Fruit fly (Drosophila melanogaster) whole organism, embryonic: Measurements from ENCODE around the gene HisCl1.
A peak's percentile ranks its signal among the peaks of the same experiment; 100 is the strongest.

Source experiments
- Atf6 ChIP-seq: fragments of 200-800 bp; sonication (Bioruptor generic); IDR thresholded peaks from 2 replicates; pipeline ENCODE4 v1.3.6; 2022; ENCODE audit warnings: missing biosample characterization, missing genetic modification characterization
- Awh ChIP-seq: fragments of 200-800 bp; sonication (Bioruptor generic); IDR thresholded peaks from 2 replicates; pipeline ENCODE4, ENCODE4 v1.3.6; 2022; ENCODE audit warnings: missing biosample characterization, missing genetic modification characterization
- C15 ChIP-seq: fragments of 200-800 bp; sonication (Bioruptor generic); IDR thresholded peaks from 3 replicates; pipeline ENCODE4 v1.3.6; 2022; ENCODE audit warnings: missing biosample characterization, missing genetic modification characterization
- CG10979 ChIP-seq: fragments of 200-800 bp; sonication (Bioruptor generic); optimal IDR thresholded peaks from 2 replicates; lab custom pipeline; 2018; ENCODE audit warnings: missing biosample characterization, mild to moderate bottlenecking, missing genetic modification characterization, moderate library complexity
- CG12659 ChIP-seq: fragments of 200-800 bp; sonication (Bioruptor generic); optimal IDR thresholded peaks from 3 replicates; lab custom pipeline; 2017; ENCODE audit warnings: mild to moderate bottlenecking, missing biosample characterization, missing genetic modification reagents, missing genetic modification characterization
- CG15011 ChIP-seq: fragments of 200-800 bp; sonication (Bioruptor generic); optimal IDR thresholded peaks from 3 replicates; lab custom pipeline; 2018; ENCODE audit warnings: missing biosample characterization, mild to moderate bottlenecking, missing genetic modification characterization
- CG15601 ChIP-seq: fragments of 200-800 bp; sonication (Bioruptor generic); optimal IDR thresholded peaks from 3 replicates; lab custom pipeline; 2019; ENCODE audit warnings: missing biosample characterization, mild to moderate bottlenecking, missing genetic modification characterization, moderate library complexity
- CG17802 ChIP-seq: fragments of 200-800 bp; sonication (Bioruptor generic); optimal IDR thresholded peaks from 2 replicates; lab custom pipeline; 2018; ENCODE audit warnings: missing biosample characterization, mild to moderate bottlenecking, missing genetic modification characterization, moderate library complexity
- CG1792 ChIP-seq: fragments of 200-800 bp; sonication (Bioruptor generic); optimal IDR thresholded peaks from 2 replicates; lab custom pipeline; 2016; ENCODE audit warnings: missing biosample characterization, missing genetic modification characterization
- CG18262 ChIP-seq: fragments of 200-800 bp; optimal IDR thresholded peaks from 3 replicates; lab custom pipeline; 2019; ENCODE audit warnings: missing biosample characterization, mild to moderate bottlenecking, missing genetic modification characterization, moderate library complexity
- CG18619 ChIP-seq: fragments of 200-800 bp; sonication (Bioruptor generic); optimal IDR thresholded peaks from 3 replicates; lab custom pipeline; 2017; ENCODE audit warnings: missing biosample characterization, mild to moderate bottlenecking, missing genetic modification characterization
- CG4707 ChIP-seq: fragments of 200-800 bp; sonication (Bioruptor generic); optimal IDR thresholded peaks from 2 replicates; lab custom pipeline; 2018; ENCODE audit warnings: missing biosample characterization, mild to moderate bottlenecking, missing genetic modification characterization, moderate library complexity
- CG4820 ChIP-seq: fragments of 200-800 bp; sonication (Bioruptor generic); optimal IDR thresholded peaks from 3 replicates; lab custom pipeline; 2016; ENCODE audit warnings: missing biosample characterization, missing genetic modification characterization
- CG7372 ChIP-seq: fragments of 200-800 bp; sonication (Bioruptor generic); IDR thresholded peaks from 2 replicates; pipeline ENCODE4 v1.3.6; 2022; ENCODE audit warnings: missing biosample characterization, missing genetic modification characterization
- CG7839 ChIP-seq: fragments of 200-800 bp; sonication (Bioruptor generic); optimal IDR thresholded peaks from 3 replicates; lab custom pipeline; 2018; ENCODE audit warnings: missing biosample characterization, mild to moderate bottlenecking, missing genetic modification characterization, moderate library complexity
- CG8290 ChIP-seq, 3 experiments: fragments of 200-800 bp; sonication (Bioruptor generic); optimal IDR thresholded peaks; 2 replicates each; lab custom pipeline; 2016 to 2019; ENCODE audit warnings: missing biosample characterization in 3 of 3, missing genetic modification characterization in 3 of 3, mild to moderate bottlenecking in 2 of 3, moderate library complexity in 1 of 3
- CG8478 ChIP-seq: fragments of >200 bp; optimal IDR thresholded peaks from 2 replicates; lab custom pipeline; 2018
- CG8944 ChIP-seq: fragments of 200-800 bp; sonication (Bioruptor generic); optimal IDR thresholded peaks from 3 replicates; lab custom pipeline; 2016; ENCODE audit warnings: missing biosample characterization, missing genetic modification characterization
- CkIIα-i1 ChIP-seq: fragments of 200-800 bp; sonication (Bioruptor generic); IDR thresholded peaks from 2 replicates; pipeline ENCODE4 v1.3.6; 2022; ENCODE audit warnings: missing biosample characterization, missing genetic modification characterization
- CrebB ChIP-seq: fragments of 200-800 bp; sonication (Bioruptor generic); optimal IDR thresholded peaks from 3 replicates; lab custom pipeline; 2018; ENCODE audit warnings: missing biosample characterization, mild to moderate bottlenecking, missing genetic modification characterization
- Dip2 ChIP-seq: fragments of 200-800 bp; sonication (Bioruptor generic); IDR thresholded peaks from 2 replicates; pipeline ENCODE4 v1.3.6; 2022; ENCODE audit warnings: missing biosample characterization, missing genetic modification characterization
- Ets65A ChIP-seq: fragments of 200-800 bp; sonication (Bioruptor generic); peaks from one replicate; lab custom pipeline; 2016; ENCODE audit warnings: missing biosample characterization, missing genetic modification characterization
- H2.0 ChIP-seq: fragments of 200-800 bp; sonication (Bioruptor generic); IDR thresholded peaks from 2 replicates; pipeline ENCODE4 v1.3.6; 2022; ENCODE audit warnings: missing biosample characterization, missing genetic modification characterization
- HmgD ChIP-seq: fragments of 200-800 bp; sonication (Bioruptor generic); optimal IDR thresholded peaks from 3 replicates; lab custom pipeline; 2016; ENCODE audit warnings: missing biosample characterization, missing genetic modification characterization
- Hmr ChIP-seq: fragments of 200-800 bp; sonication (Bioruptor generic); optimal IDR thresholded peaks from 3 replicates; lab custom pipeline; 2017; ENCODE audit warnings: mild to moderate bottlenecking, missing biosample characterization, missing genetic modification reagents, missing genetic modification characterization
- Mad ChIP-seq: fragments of 200-800 bp; sonication (Bioruptor generic); optimal IDR thresholded peaks from 2 replicates; lab custom pipeline; 2016; ENCODE audit warnings: missing biosample characterization, missing genetic modification characterization
- Meics ChIP-seq: fragments of 200-800 bp; sonication (Bioruptor generic); optimal IDR thresholded peaks from 2 replicates; lab custom pipeline; 2017; ENCODE audit warnings: missing biosample characterization, mild to moderate bottlenecking, missing genetic modification characterization
- Nf-YC ChIP-seq: fragments of 200-800 bp; optimal IDR thresholded peaks from 3 replicates; lab custom pipeline; 2019; ENCODE audit warnings: missing biosample characterization, mild to moderate bottlenecking, missing genetic modification characterization, moderate library complexity
- Ravus ChIP-seq: fragments of 200-800 bp; sonication (Bioruptor generic); IDR thresholded peaks from 2 replicates; pipeline ENCODE4 v1.3.6; 2022; ENCODE audit warnings: missing biosample characterization, missing genetic modification characterization
- Side ChIP-seq: fragments of 200-800 bp; sonication (Bioruptor generic); optimal IDR thresholded peaks from 2 replicates; lab custom pipeline; 2016; ENCODE audit warnings: missing biosample characterization, missing genetic modification characterization
- Spps ChIP-seq: fragments of 200-800 bp; sonication (Bioruptor generic); optimal IDR thresholded peaks from 2 replicates; lab custom pipeline; 2018; ENCODE audit warnings: missing biosample characterization, mild to moderate bottlenecking, missing genetic modification characterization
- ash1 ChIP-seq: fragments of 200-800 bp; sonication (Bioruptor generic); optimal IDR thresholded peaks from 2 replicates; lab custom pipeline; 2018; ENCODE audit warnings: missing biosample characterization, mild to moderate bottlenecking, missing genetic modification characterization
- bcd ChIP-seq: fragments of 200-800 bp; sonication (Bioruptor generic); optimal IDR thresholded peaks from 2 replicates; lab custom pipeline; 2017; ENCODE audit warnings: missing biosample characterization, mild to moderate bottlenecking, missing genetic modification characterization
- crp ChIP-seq, 2 experiments: fragments of 200-800 bp; sonication (Bioruptor generic); optimal IDR thresholded peaks; 2 replicates in 1 of 2; 3 replicates in 1 of 2; lab custom pipeline; 2017; ENCODE audit warnings: missing biosample characterization in 2 of 2, missing genetic modification characterization in 2 of 2, mild to moderate bottlenecking in 1 of 2, moderate library complexity in 1 of 2
- dmrt11E ChIP-seq: fragments of 200-800 bp; sonication (Bioruptor generic); optimal IDR thresholded peaks from 3 replicates; lab custom pipeline; 2018; ENCODE audit warnings: missing biosample characterization, mild to moderate bottlenecking, missing genetic modification characterization, moderate library complexity
- hbn ChIP-seq: fragments of 200-800 bp; sonication (Bioruptor generic); IDR thresholded peaks from 2 replicates; pipeline ENCODE4 v1.3.6; 2022; ENCODE audit warnings: missing biosample characterization, missing genetic modification characterization; ENCODE audit not compliant: partially characterized antibody
- jigr1 ChIP-seq: fragments of 200-800 bp; sonication (Bioruptor generic); IDR thresholded peaks from 3 replicates; pipeline ENCODE4 v1.3.6; 2022; ENCODE audit warnings: missing biosample characterization, missing genetic modification characterization
- lab ChIP-seq: fragments of 200-800 bp; sonication (Bioruptor generic); optimal IDR thresholded peaks from 3 replicates; lab custom pipeline; 2017; ENCODE audit warnings: missing biosample characterization, missing genetic modification characterization, mild to moderate bottlenecking, moderate library complexity, missing genetic modification reagents
- lbe ChIP-seq: fragments of 200-800 bp; sonication (Bioruptor generic); optimal IDR thresholded peaks from 2 replicates; lab custom pipeline; 2016; ENCODE audit warnings: missing biosample characterization, mild to moderate bottlenecking, missing genetic modification characterization
- maf-S ChIP-seq: fragments of 200-800 bp; sonication (Bioruptor generic); optimal IDR thresholded peaks from 2 replicates; lab custom pipeline; 2016; ENCODE audit warnings: missing biosample characterization, missing genetic modification characterization
- oc ChIP-seq: fragments of 200-800 bp; sonication (Bioruptor generic); optimal IDR thresholded peaks from 2 replicates; lab custom pipeline; 2018; ENCODE audit warnings: missing biosample characterization, mild to moderate bottlenecking, missing genetic modification characterization, moderate library complexity
- sisA ChIP-seq: fragments of 200-800 bp; sonication (Bioruptor generic); IDR thresholded peaks from 2 replicates; pipeline ENCODE4 v1.3.6; 2022; ENCODE audit warnings: missing biosample characterization, missing genetic modification characterization
- slp2 ChIP-seq: fragments of 200-800 bp; sonication (Bioruptor generic); optimal IDR thresholded peaks from 2 replicates; lab custom pipeline; 2016; ENCODE audit warnings: missing biosample characterization, missing genetic modification characterization
- ssp ChIP-seq: fragments of 200-800 bp; sonication (Bioruptor generic); IDR thresholded peaks from 2 replicates; pipeline ENCODE4 v1.3.6; 2022; ENCODE audit warnings: missing biosample characterization, missing genetic modification characterization
- stc ChIP-seq: fragments of 200-800 bp; sonication (Bioruptor generic); IDR thresholded peaks from 2 replicates; pipeline ENCODE4 v1.3.6; 2022; ENCODE audit warnings: missing biosample characterization, missing genetic modification characterization
- sug ChIP-seq: fragments of 200-800 bp; optimal IDR thresholded peaks from 2 replicates; lab custom pipeline; 2019; ENCODE audit warnings: missing biosample characterization, mild to moderate bottlenecking, missing genetic modification characterization, moderate library complexity
- tin ChIP-seq: fragments of 200-800 bp; sonication (Bioruptor generic); optimal IDR thresholded peaks from 3 replicates; lab custom pipeline; 2016; ENCODE audit warnings: missing biosample characterization, missing genetic modification characterization
- trem ChIP-seq: fragments of 200-800 bp; optimal IDR thresholded peaks from 3 replicates; lab custom pipeline; 2019; ENCODE audit warnings: missing biosample characterization, mild to moderate bottlenecking, missing genetic modification characterization, moderate library complexity
- unc-4 ChIP-seq: fragments of 200-800 bp; sonication (Bioruptor generic); IDR thresholded peaks from 2 replicates; pipeline ENCODE4 v1.3.6; 2022; ENCODE audit warnings: missing biosample characterization, missing genetic modification characterization; ENCODE audit not compliant: partially characterized antibody
- zfh1 ChIP-seq: fragments of 200-800 bp; sonication (Bioruptor generic); IDR thresholded peaks from 3 replicates; pipeline ENCODE4 v1.3.6; 2022; ENCODE audit warnings: missing biosample characterization, missing genetic modification characterization

The HisCl1 gene

dm6 chr3R:11786695-11787226 lies at the start of gene HisCl1, which contains the start of gene prd1 (continued):
- TF ChIP-seq maf-S (peak; percentile 42), Dip2 (GFP tag; lab: Robert Waterston, UW) (no peak), slp2 (GFP tag; lab: Kevin White, UChicago) (peak; percentile 57), Mad (GFP tag; lab: Kevin White, UChicago) (peak; percentile 56), CG7372 (peak; percentile 55; the same call in 1 of the 2 replicates), Hmr (GFP tag; lab: Kevin White, UChicago) (peak; percentile 82), C15 (no peak), Meics (GFP tag; lab: Kevin White, UChicago) (peak; percentile 79), CG4707 (GFP tag; lab: Kevin White, UChicago) (peak; percentile 4), CG4820 (GFP tag; lab: Kevin White, UChicago) (peak; percentile 14), CG15011 (GFP tag; lab: Kevin White, UChicago) (peak; percentile 59), Awh (GFP tag; lab: Robert Waterston, UW) (0 out of 2 replicates have a peak, but pooled peaks have one; percentile 36), ssp (GFP tag; lab: Robert Waterston, UW) (peak; percentile 45), unc-4 (GFP tag; lab: Robert Waterston, UW) (0 out of 2 replicates have a peak, but pooled peaks have one; percentile 22), Atf6 (GFP tag; lab: Robert Waterston, UW) (0 out of 2 replicates have a peak, but pooled peaks have one; percentile 59), tin (peak; percentile 40), CG8290 (GFP tag; optimal IDR thresholded peaks at IDR 0.05; lab: Kevin White, UChicago) (peak; percentile 4), CG8290 (tag; optimal IDR thresholded peaks at IDR 0.05; lab: Kevin White, UChicago) (no peak), CG12659 (peak; percentile 85), CrebB (no peak), CG8478 (no peak), oc (tag; lab: Kevin White, UChicago) (no peak), stc (GFP tag; lab: Robert Waterston, UW) (peak; percentile 58; the same call in 1 of the 2 replicates), lab (no peak), Ravus (no peak), Spps (no peak), trem (peak; percentile 56), CG1792 (no peak), Ets65A (GFP tag; lab: Kevin White, UChicago) (peak; percentile 98), lbe (no peak), bcd (GFP tag; lab: Kevin White, UChicago) (peak; percentile 84), jigr1 (no peak), CG18619 (GFP tag; lab: Kevin White, UChicago) (peak; percentile 78), hbn (GFP tag; lab: Robert Waterston, UW) (no peak), CG17802 (tag; lab: Kevin White, UChicago) (peak; percentile 40), sug (tag; lab: Kevin White, UChicago) (no peak), Nf-YC (tag; lab: Kevin White, UChicago) (no peak), zfh1 (GFP tag; lab: Robert Waterston, UW) (peak; percentile 50; the same call in 1 of the 3 replicates), dmrt11E (tag; lab: Kevin White, UChicago) (peak; percentile 63), sisA (peak; percentile 66), CkIIα-i1 (no peak), CG15601 (peak; percentile 72), H2.0 (GFP tag; lab: Robert Waterston, UW) (no peak), CG8944 (GFP tag; lab: Kevin White, UChicago) (peak; percentile 55), CG18262 (no peak), Side (GFP tag; lab: Kevin White, UChicago) (peak; percentile 27), CG10979 (tag; lab: Kevin White, UChicago) (peak; percentile 62), CG7839 (tag; lab: Kevin White, UChicago) (peak; percentile 84), crp (GFP tag; optimal IDR thresholded peaks at IDR 0.05; lab: Kevin White, UChicago) (peak; percentile 90 to 98), ash1 (peak; percentile 22), HmgD (GFP tag; lab: Kevin White, UChicago) (no peak)
